Fruit fly (Drosophila melanogaster) whole organism, embryonic: Measurements from ENCODE around the gene Hecw.

Experiments used
- Atf-2 ChIP-seq: fragments of 200-800 bp; sonication (Bioruptor generic); optimal IDR thresholded peaks from 2 replicates; lab custom pipeline; 2016; ENCODE audit warnings: missing biosample characterization, missing genetic modification characterization
- BtbVII ChIP-seq: fragments of 200-800 bp; sonication (Bioruptor generic); optimal IDR thresholded peaks from 3 replicates; lab custom pipeline; 2017; ENCODE audit warnings: missing biosample characterization, mild to moderate bottlenecking, missing genetic modification characterization
- Bteb2 ChIP-seq: fragments of 200-800 bp; sonication (Bioruptor generic); optimal IDR thresholded peaks from 2 replicates; lab custom pipeline; 2016; ENCODE audit warnings: missing biosample characterization, missing genetic modification characterization
- CG10147 ChIP-seq: fragments of 200-800 bp; sonication (Bioruptor generic); optimal IDR thresholded peaks from 2 replicates; lab custom pipeline; 2019; ENCODE audit warnings: missing biosample characterization, mild to moderate bottlenecking, missing genetic modification characterization, moderate library complexity
- CG10565 ChIP-seq: fragments of 200-800 bp; sonication (Bioruptor generic); optimal IDR thresholded peaks from 3 replicates; lab custom pipeline; 2016; ENCODE audit warnings: missing biosample characterization, mild to moderate bottlenecking, missing genetic modification characterization
- CG11085 ChIP-seq: fragments of 200-800 bp; sonication (Bioruptor generic); IDR thresholded peaks from 2 replicates; pipeline ENCODE4 v1.3.6; 2022; ENCODE audit warnings: missing biosample characterization, missing genetic modification characterization
- CG11456 ChIP-seq: fragments of 200-800 bp; sonication (Bioruptor generic); IDR thresholded peaks from 3 replicates; pipeline ENCODE4 v1.3.6; 2022; ENCODE audit warnings: missing biosample characterization, missing genetic modification characterization
- CG11560 ChIP-seq: fragments of 200-800 bp; sonication (Bioruptor generic); IDR thresholded peaks from 3 replicates; pipeline ENCODE4 v1.3.6; 2022; ENCODE audit warnings: missing biosample characterization, missing genetic modification characterization
- CG12219 ChIP-seq: fragments of 200-800 bp; sonication (Bioruptor generic); optimal IDR thresholded peaks from 3 replicates; lab custom pipeline; 2018; ENCODE audit warnings: missing biosample characterization, mild to moderate bottlenecking, missing genetic modification characterization
- CG17359 ChIP-seq: fragments of 200-800 bp; sonication (Bioruptor generic); optimal IDR thresholded peaks from 3 replicates; lab custom pipeline; 2018; ENCODE audit warnings: missing biosample characterization, mild to moderate bottlenecking, missing genetic modification characterization, moderate library complexity
- CG17568 ChIP-seq: fragments of 200-800 bp; sonication (Bioruptor generic); optimal IDR thresholded peaks from 2 replicates; lab custom pipeline; 2018; ENCODE audit warnings: missing biosample characterization, mild to moderate bottlenecking, missing genetic modification characterization, moderate library complexity
- CG17912 ChIP-seq: fragments of 200-800 bp; sonication (Bioruptor generic); optimal IDR thresholded peaks from 2 replicates; lab custom pipeline; 2018; ENCODE audit warnings: missing biosample characterization, mild to moderate bottlenecking, missing genetic modification characterization
- CG1792 ChIP-seq: fragments of 200-800 bp; sonication (Bioruptor generic); optimal IDR thresholded peaks from 2 replicates; lab custom pipeline; 2016; ENCODE audit warnings: missing biosample characterization, missing genetic modification characterization
- CG18011 ChIP-seq: fragments of 200-800 bp; sonication (Bioruptor generic); optimal IDR thresholded peaks from 2 replicates; lab custom pipeline; 2017; ENCODE audit warnings: missing biosample characterization, missing genetic modification characterization, mild to moderate bottlenecking, moderate library complexity, missing genotype
- CG18764 ChIP-seq: fragments of 200-800 bp; sonication (Bioruptor generic); optimal IDR thresholded peaks from 3 replicates; lab custom pipeline; 2016; ENCODE audit warnings: missing biosample characterization, missing genetic modification characterization
- CG30431 ChIP-seq: fragments of 200-800 bp; sonication (Bioruptor generic); optimal IDR thresholded peaks from 2 replicates; lab custom pipeline; 2017; ENCODE audit warnings: missing biosample characterization, missing genetic modification characterization
- CG32772 ChIP-seq: fragments of 200-800 bp; sonication (Bioruptor generic); IDR thresholded peaks from 2 replicates; pipeline ENCODE4 v1.3.6; 2022; ENCODE audit warnings: missing biosample characterization, missing genetic modification characterization
- CG3847 ChIP-seq: fragments of 200-800 bp; sonication (Bioruptor generic); IDR thresholded peaks from 2 replicates; pipeline ENCODE4 v1.3.6; 2022; ENCODE audit warnings: missing biosample characterization, missing genetic modification characterization
- CG4328 ChIP-seq: fragments of 200-800 bp; sonication (Bioruptor generic); optimal IDR thresholded peaks from 3 replicates; lab custom pipeline; 2017; ENCODE audit warnings: missing biosample characterization, missing genetic modification reagents, missing genetic modification characterization
- CG6813 ChIP-seq: fragments of 200-800 bp; sonication (Bioruptor generic); optimal IDR thresholded peaks from 2 replicates; lab custom pipeline; 2017; ENCODE audit warnings: missing biosample characterization, missing genetic modification characterization, mild to moderate bottlenecking, moderate library complexity, missing genetic modification reagents
- CG7839 ChIP-seq: fragments of 200-800 bp; sonication (Bioruptor generic); optimal IDR thresholded peaks from 3 replicates; lab custom pipeline; 2018; ENCODE audit warnings: missing biosample characterization, mild to moderate bottlenecking, missing genetic modification characterization, moderate library complexity
- Dip2 ChIP-seq: fragments of 200-800 bp; sonication (Bioruptor generic); IDR thresholded peaks from 2 replicates; pipeline ENCODE4 v1.3.6; 2022; ENCODE audit warnings: missing biosample characterization, missing genetic modification characterization
- E2f2 ChIP-seq: fragments of 200-800 bp; sonication (Bioruptor generic); IDR thresholded peaks from 2 replicates; pipeline ENCODE4 v1.3.6; 2022; ENCODE audit warnings: missing biosample characterization, missing genetic modification characterization
- Ets65A ChIP-seq: fragments of 200-800 bp; sonication (Bioruptor generic); peaks from one replicate; lab custom pipeline; 2016; ENCODE audit warnings: missing biosample characterization, missing genetic modification characterization
- GATAe ChIP-seq: fragments of 200-800 bp; sonication (Bioruptor generic); conservative IDR thresholded peaks from 2 replicates; pipeline ENCODE4 v1.3.6; 2022; ENCODE audit warnings: missing biosample characterization, missing genetic modification characterization
- Meics ChIP-seq: fragments of 200-800 bp; sonication (Bioruptor generic); optimal IDR thresholded peaks from 2 replicates; lab custom pipeline; 2017; ENCODE audit warnings: missing biosample characterization, mild to moderate bottlenecking, missing genetic modification characterization
- Myb ChIP-seq: fragments of 200-800 bp; sonication (Bioruptor generic); optimal IDR thresholded peaks from 2 replicates; lab custom pipeline; 2016; ENCODE audit warnings: missing biosample characterization, missing genetic modification characterization
- Neu2 ChIP-seq: fragments of 200-800 bp; sonication (Bioruptor generic); optimal IDR thresholded peaks from 3 replicates; lab custom pipeline; 2016; ENCODE audit warnings: missing biosample characterization, missing genetic modification characterization, borderline replicate concordance
- Oli ChIP-seq: fragments of 200-800 bp; sonication (Bioruptor generic); optimal IDR thresholded peaks from 2 replicates; lab custom pipeline; 2018; ENCODE audit warnings: missing biosample characterization, mild to moderate bottlenecking, missing genetic modification characterization, moderate library complexity
- Sin3A ChIP-seq: fragments of >200 bp; optimal IDR thresholded peaks from 2 replicates; lab custom pipeline; 2018
- Six4 ChIP-seq: fragments of 200-800 bp; sonication (Bioruptor generic); optimal IDR thresholded peaks from 2 replicates; lab custom pipeline; 2016; ENCODE audit warnings: missing biosample characterization, missing genetic modification characterization
- amos ChIP-seq: fragments of 200-800 bp; sonication (Bioruptor generic); IDR thresholded peaks from 2 replicates; pipeline ENCODE4 v1.3.6; 2022; ENCODE audit warnings: missing biosample characterization, missing genetic modification characterization; ENCODE audit not compliant: partially characterized antibody
- ara ChIP-seq: fragments of 200-800 bp; sonication (Bioruptor generic); IDR thresholded peaks from 2 replicates; pipeline ENCODE4 v1.3.6; 2022; ENCODE audit warnings: missing biosample characterization, missing genetic modification characterization
- btn ChIP-seq: fragments of 200-800 bp; sonication (Bioruptor generic); optimal IDR thresholded peaks from 2 replicates; lab custom pipeline; 2016; ENCODE audit warnings: missing biosample characterization, missing genetic modification characterization
- corto ChIP-seq: fragments of 200-800 bp; sonication (Bioruptor generic); optimal IDR thresholded peaks from 2 replicates; lab custom pipeline; 2016; ENCODE audit warnings: missing biosample characterization, mild to moderate bottlenecking, missing genetic modification characterization, moderate library complexity
- crp ChIP-seq, 2 experiments: fragments of 200-800 bp; sonication (Bioruptor generic); optimal IDR thresholded peaks; 2 replicates in 1 of 2; 3 replicates in 1 of 2; lab custom pipeline; 2017; ENCODE audit warnings: missing biosample characterization in 2 of 2, missing genetic modification characterization in 2 of 2, mild to moderate bottlenecking in 1 of 2, moderate library complexity in 1 of 2
- gce ChIP-seq: fragments of 200-800 bp; sonication (Bioruptor generic); IDR thresholded peaks from 3 replicates; pipeline ENCODE4 v1.3.6; 2022; ENCODE audit warnings: missing biosample characterization, missing genetic modification characterization
- h ChIP-seq: fragments of >200 bp; optimal IDR thresholded peaks from 2 replicates; lab custom pipeline; 2017
- jumu ChIP-seq: fragments of 200-800 bp; sonication (Bioruptor generic); optimal IDR thresholded peaks from 3 replicates; lab custom pipeline; 2016; ENCODE audit warnings: missing biosample characterization, missing genetic modification characterization
- knrl ChIP-seq: fragments of 200-800 bp; sonication (Bioruptor generic); IDR thresholded peaks from 3 replicates; pipeline ENCODE4 v1.3.6; 2022; ENCODE audit warnings: missing biosample characterization, missing genetic modification characterization; ENCODE audit not compliant: partially characterized antibody
- maf-S ChIP-seq: fragments of 200-800 bp; sonication (Bioruptor generic); optimal IDR thresholded peaks from 2 replicates; lab custom pipeline; 2016; ENCODE audit warnings: missing biosample characterization, missing genetic modification characterization
- nerfin-2 ChIP-seq: fragments of 200-800 bp; sonication (Bioruptor generic); IDR thresholded peaks from 2 replicates; pipeline ENCODE4 v1.3.6; 2022; ENCODE audit warnings: missing biosample characterization, missing genetic modification characterization; ENCODE audit not compliant: partially characterized antibody
- prd ChIP-seq, 3 experiments: fragments of >200 bp in 2 of 3; fragments of 200-800 bp in 1 of 3; sonication (Bioruptor generic) in 1 of 3; optimal IDR thresholded peaks in 2 of 3; IDR thresholded peaks in 1 of 3; 2 replicates in 2 of 3; 3 replicates in 1 of 3; pipeline versions ENCODE4 v1.3.6 to Lab custom; 2017 to 2022; ENCODE audit warnings: missing biosample characterization in 1 of 3, missing genetic modification characterization in 1 of 3
- ranshi ChIP-seq: fragments of 200-800 bp; sonication (Bioruptor generic); IDR thresholded peaks from 2 replicates; pipeline ENCODE4 v1.3.6; 2022; ENCODE audit warnings: missing biosample characterization, missing genetic modification characterization
- run ChIP-seq: fragments of 200-800 bp; sonication (Bioruptor generic); optimal IDR thresholded peaks from 3 replicates; lab custom pipeline; 2018; ENCODE audit warnings: missing biosample characterization, mild to moderate bottlenecking, missing genetic modification characterization
- sens-2 ChIP-seq: fragments of 200-800 bp; sonication (Bioruptor generic); IDR thresholded peaks from 2 replicates; pipeline ENCODE4 v1.3.6; 2022; ENCODE audit warnings: missing biosample characterization, missing genetic modification characterization
- sna ChIP-seq: fragments of 200-800 bp; sonication (Bioruptor generic); IDR thresholded peaks from 2 replicates; pipeline ENCODE4 v1.3.6; 2022; ENCODE audit warnings: missing biosample characterization, missing genetic modification characterization; ENCODE audit not compliant: partially characterized antibody
- stc ChIP-seq: fragments of 200-800 bp; sonication (Bioruptor generic); IDR thresholded peaks from 2 replicates; pipeline ENCODE4 v1.3.6; 2022; ENCODE audit warnings: missing biosample characterization, missing genetic modification characterization
- unc-4 ChIP-seq: fragments of 200-800 bp; sonication (Bioruptor generic); IDR thresholded peaks from 2 replicates; pipeline ENCODE4 v1.3.6; 2022; ENCODE audit warnings: missing biosample characterization, missing genetic modification characterization; ENCODE audit not compliant: partially characterized antibody
- yki ChIP-seq: fragments of >200 bp; optimal IDR thresholded peaks from 3 replicates; lab custom pipeline; 2018

The Hecw gene

DNA sequence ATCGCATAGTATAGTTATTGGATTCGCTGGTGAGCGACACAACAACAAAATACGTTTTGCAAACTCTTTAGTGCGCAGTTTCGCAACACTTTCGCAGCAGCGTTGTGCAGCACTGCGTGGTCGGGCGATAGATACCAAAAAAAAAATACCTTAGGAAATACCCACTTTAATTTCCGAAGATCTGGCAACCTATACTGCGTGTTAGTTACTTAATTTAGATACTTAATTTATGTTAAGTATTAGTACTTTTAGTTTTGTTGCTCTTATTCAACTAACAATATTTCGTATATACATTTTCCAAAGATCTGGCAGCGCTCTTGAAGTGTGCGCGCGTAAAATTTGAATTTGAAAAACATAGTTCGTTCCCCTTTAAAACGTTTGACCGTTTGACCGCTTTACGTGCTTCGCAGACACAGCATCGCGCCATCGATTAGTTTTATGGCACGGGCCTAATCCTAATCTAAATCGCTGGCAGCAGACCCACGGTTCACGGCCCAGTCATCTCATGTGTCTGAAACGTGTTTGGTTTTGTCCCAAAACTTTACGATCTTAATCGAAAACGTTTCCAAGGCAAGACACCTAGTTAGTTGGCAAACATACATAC is 28.7 kb upstream of the Hecw start, which contains the start of gene LPCAT (continued):
- no peak for TF ChIP-seq Neu2 (GFP tag; lab: Kevin White, UChicago)
- TF ChIP-seq jumu (GFP tag; lab: Kevin White, UChicago): peak; percentile 78
- TF ChIP-seq CG3847 (GFP tag; lab: Robert Waterston, UW): peak; percentile 95
- no peak for TF ChIP-seq CG10565
- peak; percentile 14 for TF ChIP-seq CG18011 (GFP tag; lab: Kevin White, UChicago)
- peak; percentile 97 for TF ChIP-seq E2f2 (GFP tag; lab: Robert Waterston, UW)
- TF ChIP-seq CG17568 (GFP tag; lab: Kevin White, UChicago): peak; percentile 30
- TF ChIP-seq CG10147: peak; percentile 64
- peak; percentile 77 for TF ChIP-seq CG17359
- peak; percentile 77 for TF ChIP-seq Meics
- peak; percentile 69 for TF ChIP-seq CG18764
- TF ChIP-seq maf-S (GFP tag; lab: Kevin White, UChicago): peak; percentile 61
- peak; percentile 68 for TF ChIP-seq Six4
- peak; percentile 18 for TF ChIP-seq CG17912 (GFP tag; lab: Kevin White, UChicago)
- no peak for TF ChIP-seq corto (GFP tag; lab: Kevin White, UChicago)
- peak; percentile 77 for TF ChIP-seq ara
- peak; percentile 46 for TF ChIP-seq CG1792 (GFP tag; lab: Kevin White, UChicago)
- peak; percentile 97 for TF ChIP-seq Ets65A (GFP tag; lab: Kevin White, UChicago)
- TF ChIP-seq btn (GFP tag; lab: Kevin White, UChicago): peak; percentile 12
- peak; percentile 74; the same call in 1 of the 2 replicates for TF ChIP-seq CG11085 (GFP tag; lab: Robert Waterston, UW)
- TF ChIP-seq run (tag; lab: Kevin White, UChicago): no peak
- TF ChIP-seq Dip2: no peak
- TF ChIP-seq knrl: peak; percentile 80
- peak; percentile 8 for TF ChIP-seq BtbVII (GFP tag; lab: Kevin White, UChicago)
- peak; percentile 81 for TF ChIP-seq Bteb2 (GFP tag; lab: Kevin White, UChicago)
- TF ChIP-seq GATAe (GFP tag; lab: Robert Waterston, UW): no peak
- TF ChIP-seq sna (GFP tag; lab: Robert Waterston, UW): peak; percentile 63; the same call in 1 of the 2 replicates
- TF ChIP-seq yki (lab: Kevin White, UChicago): no peak
- peak; percentile 83 for TF ChIP-seq unc-4
- peak; percentile 88 for TF ChIP-seq Sin3A (lab: Kevin White, UChicago)
- no peak for TF ChIP-seq sens-2
- TF ChIP-seq h: no peak
- TF ChIP-seq amos: peak; percentile 80; the same call in 1 of the 2 replicates
- TF ChIP-seq crp (GFP tag; optimal IDR thresholded peaks at IDR 0.05; lab: Kevin White, UChicago): no peak
- TF ChIP-seq CG4328 (GFP tag; lab: Kevin White, UChicago): peak; percentile 31
- peak; percentile 41 for TF ChIP-seq Oli
- TF ChIP-seq CG6813 (GFP tag; lab: Kevin White, UChicago): no peak
- peak; percentile 85 for TF ChIP-seq CG11456 (GFP tag; lab: Robert Waterston, UW)
- TF ChIP-seq nerfin-2 (GFP tag; lab: Robert Waterston, UW): peak; percentile 48
- TF ChIP-seq stc: peak; percentile 32; the same call in 1 of the 2 replicates
- TF ChIP-seq CG12219: no peak
- peak; percentile 76 for TF ChIP-seq CG32772 (GFP tag; lab: Robert Waterston, UW)
- peak; percentile 86 for TF ChIP-seq Myb (GFP tag; lab: Kevin White, UChicago)
- TF ChIP-seq gce (GFP tag; lab: Robert Waterston, UW): 0 out of 3 replicates have a peak, but pooled peaks have one; percentile 55
- TF ChIP-seq CG11560: peak; percentile 79
- peak; percentile 66; the same call in 1 of the 2 replicates for TF ChIP-seq ranshi (GFP tag; lab: Robert Waterston, UW)
- no peak for TF ChIP-seq prd (optimal IDR thresholded peaks at IDR 0.05; lab: Kevin White, UChicago)
- TF ChIP-seq prd (GFP tag; IDR thresholded peaks at IDR 0.05; lab: Robert Waterston, UW): peak; percentile 86
- TF ChIP-seq Atf-2 (GFP tag; lab: Kevin White, UChicago): peak; percentile 34
- peak; percentile 37 for TF ChIP-seq CG30431 (GFP tag; lab: Kevin White, UChicago)
- peak; percentile 71 for TF ChIP-seq CG7839 (tag; lab: Kevin White, UChicago)
